Worm (Caenorhabditis elegans): ENCODE measurements around the gene Y42H9AR.5.
A peak's percentile ranks its signal among the peaks of the same experiment; 100 is the strongest.

Gene Y42H9AR.5

DNA sequence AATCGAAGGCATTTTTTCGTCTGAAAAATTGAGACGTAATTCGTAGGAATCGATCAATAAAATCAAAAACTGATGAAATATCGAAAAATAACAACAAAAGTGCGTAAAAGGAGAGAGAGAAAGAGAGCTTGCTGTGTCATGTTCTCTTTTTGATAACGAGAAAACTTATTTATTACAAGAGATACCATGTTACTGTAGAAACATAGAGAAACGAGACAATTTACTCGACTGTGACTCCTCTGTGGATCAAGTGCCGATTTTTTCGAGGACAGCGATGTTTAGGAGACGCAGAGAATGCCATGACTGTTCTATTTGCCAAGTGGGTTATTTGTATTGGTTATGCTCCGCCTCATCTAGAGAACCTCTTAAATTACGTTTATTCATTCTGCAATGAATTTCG, 31.2 kb downstream of the Y42H9AR.5 start, which contains the start of gene sph-1:
TSS of gene sph-1 (minus strand) at position 23 of the 400 bp plus-strand sequence.
- peak; percentile 52 for TF ChIP-seq snu-23 (GFP tag; optimal IDR thresholded peaks at IDR 0.05)
- TF ChIP-seq hlh-17 (GFP tag; optimal IDR thresholded peaks at IDR 0.05; ENCODE audit: borderline replicate concordance): no peak
- no peak for TF ChIP-seq unc-62 (GFP tag; optimal IDR thresholded peaks at IDR 0.05)
- TF ChIP-seq unc-130 (tag; optimal IDR thresholded peaks at IDR 0.05): no peak
- no peak for TF ChIP-seq nhr-28 (tag; optimal IDR thresholded peaks at IDR 0.05)
- TF ChIP-seq egl-27 (tag; optimal IDR thresholded peaks at IDR 0.05): no peak
- no peak for TF ChIP-seq C04F5.9 (tag; optimal IDR thresholded peaks at IDR 0.05)
- no peak for TF ChIP-seq irx-1 (tag; optimal IDR thresholded peaks at IDR 0.05)
- TF ChIP-seq efl-3 (GFP tag; optimal IDR thresholded peaks at IDR 0.05): no peak
- TF ChIP-seq lsy-2 (tag; optimal IDR thresholded peaks at IDR 0.05): peak in 1 of 2 experiments; percentile 21
- no peak for TF ChIP-seq hpl-2 (GFP tag; optimal IDR thresholded peaks at IDR 0.05)
- peak; percentile 36 for TF ChIP-seq nhr-71 (tag; optimal IDR thresholded peaks at IDR 0.05)
- TF ChIP-seq snpc-4 (tag; optimal IDR thresholded peaks at IDR 0.05): no peak
- peak; percentile 40 for TF ChIP-seq fos-1 (tag; optimal IDR thresholded peaks at IDR 0.05)
- no peak for TF ChIP-seq alr-1 (tag; optimal IDR thresholded peaks at IDR 0.05; ENCODE audit: borderline replicate concordance)
- no peak for TF ChIP-seq ets-5 (GFP tag; IDR thresholded peaks at IDR 0.05)
- TF ChIP-seq nhr-77 (tag; optimal IDR thresholded peaks at IDR 0.05): peak; percentile 46
- no peak for TF ChIP-seq rnt-1 (tag; optimal IDR thresholded peaks at IDR 0.05)
- TF ChIP-seq fkh-10 (GFP tag; optimal IDR thresholded peaks at IDR 0.05): no peak
- TF ChIP-seq mep-1 (tag; optimal IDR thresholded peaks at IDR 0.05): peak; percentile 47
- TF ChIP-seq ztf-11 (tag; optimal IDR thresholded peaks at IDR 0.05): no peak
- peak; percentile 49 for TF ChIP-seq elt-2 (tag; optimal IDR thresholded peaks at IDR 0.05)
- no peak for TF ChIP-seq xbp-1 (tag; optimal IDR thresholded peaks at IDR 0.05)
- peak; percentile 22 for TF ChIP-seq blmp-1 (tag; optimal IDR thresholded peaks at IDR 0.05)
- TF ChIP-seq lin-35 (GFP tag; optimal IDR thresholded peaks at IDR 0.05): peak in 1 of 2 experiments; percentile 48
- TF ChIP-seq unc-98 (GFP tag; IDR thresholded peaks at IDR 0.05): no peak
- TF ChIP-seq mab-9 (GFP tag; IDR thresholded peaks at IDR 0.05): no peak
- TF ChIP-seq nhr-20 (tag; optimal IDR thresholded peaks at IDR 0.05): peak; percentile 38
- TF ChIP-seq Y116A8C.19 (tag; optimal IDR thresholded peaks at IDR 0.05; ENCODE audit: borderline replicate concordance): no peak
- no peak for TF ChIP-seq sptf-1 (tag; optimal IDR thresholded peaks at IDR 0.05)
- no peak for TF ChIP-seq pax-3 (tag; optimal IDR thresholded peaks at IDR 0.05)
- no peak for TF ChIP-seq ceh-90 (tag; optimal IDR thresholded peaks at IDR 0.05)
- TF ChIP-seq ceh-63 (GFP tag; optimal IDR thresholded peaks at IDR 0.05): no peak
- TF ChIP-seq ces-1 (GFP tag; optimal IDR thresholded peaks at IDR 0.05): no peak
- TF ChIP-seq tbx-2 (tag; optimal IDR thresholded peaks at IDR 0.05): no peak
- TF ChIP-seq lin-14 (GFP tag; optimal IDR thresholded peaks at IDR 0.05): peak; percentile 70
- TF ChIP-seq mdl-1 (tag; optimal IDR thresholded peaks at IDR 0.05): peak in 1 of 2 experiments; percentile 13
- no peak for TF ChIP-seq hlh-4 (tag; optimal IDR thresholded peaks at IDR 0.05)
- peak in 1 of 2 experiments; percentile 9 for TF ChIP-seq efl-1 (optimal IDR thresholded peaks at IDR 0.05)
- TF ChIP-seq efl-1 (GFP tag; optimal IDR thresholded peaks at IDR 0.05 in 1 of 2): peak in 1 of 2 experiments; percentile 89

DNA sequence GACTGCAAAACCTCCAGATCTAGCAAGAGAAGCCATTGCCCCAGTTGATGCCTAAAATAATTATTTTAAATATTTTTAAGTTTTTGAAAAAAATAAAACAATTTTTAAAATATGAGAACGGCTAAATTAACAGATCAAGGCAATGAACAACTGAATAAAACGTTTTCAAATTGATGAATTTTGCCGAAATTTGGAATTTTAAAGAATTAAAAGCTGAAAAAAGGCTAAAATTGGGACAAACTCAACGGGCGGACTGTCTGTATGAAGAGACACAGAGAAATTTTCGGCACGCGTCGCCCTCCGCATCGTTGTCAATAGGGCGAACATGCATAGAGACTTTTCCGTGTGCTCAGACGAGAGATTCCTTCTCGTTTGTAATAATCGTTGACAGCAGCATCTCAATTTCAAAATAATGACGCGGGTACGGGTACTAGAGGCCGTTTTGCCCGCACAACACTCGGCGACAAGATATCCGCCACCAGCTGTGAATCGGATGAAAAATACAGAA, 33.7 kb downstream of the Y42H9AR.5 start, which contains the start of the genes isp-1 and islo-1:
TSS of gene isp-1 (minus strand) at position 51 of the 508 bp plus-strand sequence.
TSS of gene islo-1 (plus strand) at position 385 of the 508 bp plus-strand sequence.
- TF ChIP-seq isw-1 (GFP tag; IDR thresholded peaks at IDR 0.05) (peak; percentile 8; the same call in 1 of the 2 replicates), mdl-1 (tag; optimal IDR thresholded peaks at IDR 0.05) (peak in 1 of 2 experiments; percentile 73), irx-1 (tag; optimal IDR thresholded peaks at IDR 0.05) (peak; percentile 34), elt-3 (tag; optimal IDR thresholded peaks at IDR 0.05) (peak in 1 of 6 experiments; percentile 4), lsy-2 (tag; optimal IDR thresholded peaks at IDR 0.05) (peak; percentile 12 to 82), lin-35 (GFP tag; optimal IDR thresholded peaks at IDR 0.05) (peak; percentile 69 to 77), tbx-2 (tag; optimal IDR thresholded peaks at IDR 0.05) (peak; percentile 15), snpc-4 (tag; optimal IDR thresholded peaks at IDR 0.05) (peak; percentile 6), nhr-47 (tag; optimal IDR thresholded peaks at IDR 0.05) (peak; percentile 43), nhr-85 (tag) (peak; percentile 50), F16B12.6 (tag; optimal IDR thresholded peaks at IDR 0.05) (peak; percentile 24), zag-1 (tag; optimal IDR thresholded peaks at IDR 0.05) (no peak), fkh-8 (tag; optimal IDR thresholded peaks at IDR 0.05) (peak; percentile 1), efl-1 (optimal IDR thresholded peaks at IDR 0.05) (peak; percentile 48 to 71), efl-1 (GFP tag; optimal IDR thresholded peaks at IDR 0.05 in 1 of 2) (peak in 1 of 2 experiments; percentile 61), xbp-1 (tag; optimal IDR thresholded peaks at IDR 0.05) (peak; percentile 22), swsn-7 (tag; optimal IDR thresholded peaks at IDR 0.05) (peak; percentile 24), grh-1 (GFP tag; IDR thresholded peaks at IDR 0.05) (no peak), skn-1 (tag; optimal IDR thresholded peaks at IDR 0.05) (peak; percentile 4), nhr-84 (tag; optimal IDR thresholded peaks at IDR 0.05) (no peak), blmp-1 (tag; optimal IDR thresholded peaks at IDR 0.05) (peak; percentile 36), rnt-1 (tag; optimal IDR thresholded peaks at IDR 0.05) (peak; percentile 56), C16A3.4 (tag; optimal IDR thresholded peaks at IDR 0.05) (peak; percentile 74)
